Worm (Caenorhabditis elegans): ENCODE results near the gene nrf-6.
A peak's percentile ranks its signal among the peaks of the same experiment; 100 is the strongest.

nrf-6 gene

DNA sequence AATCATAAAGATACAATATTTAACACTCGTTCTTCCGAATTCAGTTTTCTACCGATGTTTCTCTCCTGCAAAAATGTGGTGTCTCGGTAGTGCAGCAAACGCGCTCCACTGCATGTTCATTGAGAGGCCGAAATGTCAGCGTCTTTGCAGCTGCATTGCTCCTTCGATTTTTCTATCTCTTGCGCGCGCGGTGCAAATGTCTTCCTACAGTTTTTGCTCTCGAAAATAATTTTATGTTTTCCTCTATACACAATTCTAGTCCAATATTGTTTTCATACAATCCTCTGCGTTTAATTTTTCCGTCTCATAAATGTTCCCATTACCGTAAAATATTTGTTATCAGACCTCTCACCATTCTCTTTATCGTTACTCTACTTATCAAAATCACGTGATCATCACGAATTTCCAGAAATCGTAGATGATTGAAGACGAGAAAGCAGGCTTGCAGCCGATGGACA, 29.9 kb upstream of the nrf-6 start, which contains the start of gene ufd-2 (continued):
- TF ChIP-seq aha-1 (tag; optimal IDR thresholded peaks at IDR 0.05) (no peak), sox-4 (tag; optimal IDR thresholded peaks at IDR 0.05) (no peak), fkh-10 (GFP tag; optimal IDR thresholded peaks at IDR 0.05) (peak; percentile 16), lin-14 (GFP tag; optimal IDR thresholded peaks at IDR 0.05) (peak; percentile 80), efl-1 (optimal IDR thresholded peaks at IDR 0.05) (peak; percentile 77 to 81), efl-1 (GFP tag; optimal IDR thresholded peaks at IDR 0.05 in 1 of 2) (peak; percentile 70 to 96), pag-3 (tag; optimal IDR thresholded peaks at IDR 0.05; ENCODE audit: borderline replicate concordance, insufficient read depth) (no peak), lsy-2 (tag; optimal IDR thresholded peaks at IDR 0.05) (peak; percentile 67 to 89), tbx-2 (tag; optimal IDR thresholded peaks at IDR 0.05) (no peak), unc-86 (tag; optimal IDR thresholded peaks at IDR 0.05) (peak; percentile 46), sptf-1 (tag; optimal IDR thresholded peaks at IDR 0.05) (no peak), snu-23 (GFP tag; optimal IDR thresholded peaks at IDR 0.05) (peak; percentile 65), egl-27 (tag; optimal IDR thresholded peaks at IDR 0.05) (no peak), C34B4.2 (tag; optimal IDR thresholded peaks at IDR 0.05) (no peak), pax-3 (tag; optimal IDR thresholded peaks at IDR 0.05) (peak; percentile 60), dsc-1 (tag; optimal IDR thresholded peaks at IDR 0.05) (peak; percentile 30), nhr-47 (tag; optimal IDR thresholded peaks at IDR 0.05) (peak; percentile 64), C04F5.9 (tag; optimal IDR thresholded peaks at IDR 0.05) (peak; percentile 11), nhr-11 (tag; optimal IDR thresholded peaks at IDR 0.05) (no peak), nhr-28 (tag; optimal IDR thresholded peaks at IDR 0.05) (no peak), nhr-85 (tag) (peak; percentile 60), vab-15 (tag; optimal IDR thresholded peaks at IDR 0.05) (peak; percentile 77), efl-3 (GFP tag; optimal IDR thresholded peaks at IDR 0.05) (no peak), nhr-84 (tag; optimal IDR thresholded peaks at IDR 0.05) (no peak), aly-2 (tag; optimal IDR thresholded peaks at IDR 0.05) (no peak), nhr-12 (tag; optimal IDR thresholded peaks at IDR 0.05) (no peak), ceh-88 (GFP tag; IDR thresholded peaks at IDR 0.05) (no peak), skn-1 (tag; optimal IDR thresholded peaks at IDR 0.05) (peak; percentile 89), xbp-1 (tag; optimal IDR thresholded peaks at IDR 0.05) (peak; percentile 54), nhr-90 (tag; optimal IDR thresholded peaks at IDR 0.05; ENCODE audit: poor library complexity) (peak; percentile 60), nhr-20 (tag; optimal IDR thresholded peaks at IDR 0.05) (peak; percentile 70), nhr-19 (GFP tag; conservative IDR thresholded peaks at IDR 0.05) (peak; percentile 44), lin-35 (GFP tag; optimal IDR thresholded peaks at IDR 0.05) (peak; percentile 72 to 83), elt-2 (tag; optimal IDR thresholded peaks at IDR 0.05) (peak; percentile 53), elt-3 (tag; optimal IDR thresholded peaks at IDR 0.05) (no peak), unc-130 (tag; optimal IDR thresholded peaks at IDR 0.05) (peak; percentile 16)

DNA sequence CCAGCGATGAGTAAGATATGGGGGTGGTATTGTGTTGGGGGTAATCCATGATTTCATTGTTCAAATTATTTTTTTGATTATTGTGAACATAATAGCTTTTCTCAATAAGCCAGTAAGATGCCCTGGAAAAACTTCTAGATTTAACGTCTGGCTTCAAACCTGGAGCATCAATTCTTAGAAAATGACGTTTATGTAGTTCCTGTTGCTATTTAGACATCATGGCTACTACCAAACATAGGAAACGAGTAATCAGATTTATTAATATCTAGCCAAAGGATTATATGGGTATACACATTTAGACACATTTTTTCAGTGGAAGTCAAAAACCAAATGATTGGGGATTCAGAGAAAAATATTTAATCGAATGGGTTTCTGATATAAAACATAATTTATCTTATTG, 27.0 kb upstream of the nrf-6 start:
- TF ChIP-seq nhr-90 (tag; optimal IDR thresholded peaks at IDR 0.05; ENCODE audit: poor library complexity): no peak
- TF ChIP-seq snpc-4 (tag; optimal IDR thresholded peaks at IDR 0.05): no peak
- no peak for TF ChIP-seq lin-15B (tag; optimal IDR thresholded peaks at IDR 0.05)
- no peak for TF ChIP-seq pqm-1 (tag; optimal IDR thresholded peaks at IDR 0.05)
- TF ChIP-seq Y116A8C.19 (tag; optimal IDR thresholded peaks at IDR 0.05; ENCODE audit: borderline replicate concordance): no peak
- no peak for TF ChIP-seq egl-27 (tag; optimal IDR thresholded peaks at IDR 0.05)
- TF ChIP-seq mep-1 (tag; optimal IDR thresholded peaks at IDR 0.05): no peak
- peak; percentile 47 for TF ChIP-seq fkh-8 (tag; optimal IDR thresholded peaks at IDR 0.05)
- TF ChIP-seq nhr-11 (tag; optimal IDR thresholded peaks at IDR 0.05): peak; percentile 66
- no peak for TF ChIP-seq aha-1 (tag; optimal IDR thresholded peaks at IDR 0.05)
- TF ChIP-seq ceh-8 (GFP tag; optimal IDR thresholded peaks at IDR 0.05): no peak
- no peak for TF ChIP-seq vab-15 (tag; optimal IDR thresholded peaks at IDR 0.05)
- TF ChIP-seq nhr-76 (tag; optimal IDR thresholded peaks at IDR 0.05): no peak
- TF ChIP-seq ztf-4 (tag; optimal IDR thresholded peaks at IDR 0.05): no peak
- no peak for TF ChIP-seq zag-1 (tag; optimal IDR thresholded peaks at IDR 0.05)
- TF ChIP-seq egl-13 (tag; optimal IDR thresholded peaks at IDR 0.05): peak; percentile 64
- no peak for TF ChIP-seq snu-23 (GFP tag; optimal IDR thresholded peaks at IDR 0.05)
- TF ChIP-seq elt-2 (tag; optimal IDR thresholded peaks at IDR 0.05): no peak
- TF ChIP-seq nhr-71 (tag; optimal IDR thresholded peaks at IDR 0.05): peak; percentile 41
- TF ChIP-seq aly-2 (tag; optimal IDR thresholded peaks at IDR 0.05): no peak
- no peak for TF ChIP-seq fos-1 (tag; optimal IDR thresholded peaks at IDR 0.05)
- peak; percentile 95 for TF ChIP-seq dsc-1 (tag; optimal IDR thresholded peaks at IDR 0.05)
- peak; percentile 55 for TF ChIP-seq nhr-47 (tag; optimal IDR thresholded peaks at IDR 0.05)
